Worm (Caenorhabditis elegans) whole organism, young adult: Measurements from ENCODE around the gene Y54G2A.77.

Experiments used
- B0336.3 ChIP-seq: fragments of 200-800 bp; sonication (Bioruptor generic); IDR thresholded peaks from 2 replicates; pipeline ENCODE4 v1.3.6; 2022; ENCODE audit warnings: missing genetic modification characterization, missing compliant biosample characterization
- D2030.7 ChIP-seq: fragments of 200-800 bp; sonication (Bioruptor generic); IDR thresholded peaks from 2 replicates; pipeline ENCODE4 v1.3.6; 2022; ENCODE audit warnings: missing genetic modification reagents, missing genetic modification characterization, missing compliant biosample characterization
- F33H1.4 ChIP-seq: fragments of 200-800 bp; sonication (Bioruptor generic); IDR thresholded peaks from 2 replicates; pipeline ENCODE4 v1.3.6; 2022; ENCODE audit warnings: missing genetic modification reagents, missing genetic modification characterization, missing compliant biosample characterization
- F57C9.4 ChIP-seq: sonication (generic microtip); optimal IDR thresholded peaks from 2 replicates; lab custom pipeline; 2017; ENCODE audit warnings: mild to moderate bottlenecking, missing genetic modification characterization, missing compliant biosample characterization
- Y79H2A.3 ChIP-seq: fragments of 200-800 bp; sonication (Bioruptor generic); conservative IDR thresholded peaks from 2 replicates; pipeline ENCODE4 v1.3.6; 2022; ENCODE audit warnings: missing genetic modification reagents, missing genetic modification characterization, missing compliant biosample characterization
- ceh-100 ChIP-seq: fragments of 200-800 bp; sonication (Bioruptor generic); IDR thresholded peaks from 2 replicates; pipeline ENCODE4 v1.3.6; 2022; ENCODE audit warnings: missing genetic modification reagents, missing genetic modification characterization, missing compliant biosample characterization
- ceh-91 ChIP-seq: fragments of 200-800 bp; sonication (Bioruptor generic); IDR thresholded peaks from 2 replicates; pipeline ENCODE4 v1.3.6; 2022; ENCODE audit warnings: missing genetic modification reagents, missing genetic modification characterization, missing compliant biosample characterization
- dox-1 ChIP-seq: fragments of 200-800 bp; sonication (Bioruptor generic); IDR thresholded peaks from 2 replicates; pipeline ENCODE4 v1.3.6; 2022; ENCODE audit warnings: missing genetic modification reagents, missing genetic modification characterization, missing compliant biosample characterization
- dpl-1 ChIP-seq: fragments of 150-350 bp; optimal IDR thresholded peaks from 2 replicates; lab custom pipeline; 2014; ENCODE audit warnings: missing biosample characterization, missing genetic modification reagents, missing genetic modification characterization
- efl-1 ChIP-seq: fragments of 150-350 bp; optimal IDR thresholded peaks from 2 replicates; lab custom pipeline; 2014; ENCODE audit warnings: missing biosample characterization, missing genetic modification reagents, missing genetic modification characterization
- ekl-4 ChIP-seq: fragments of 200-800 bp; sonication (Bioruptor generic); IDR thresholded peaks from 2 replicates; pipeline ENCODE4 v1.3.6; 2022; ENCODE audit warnings: missing genetic modification reagents, missing genetic modification characterization, missing compliant biosample characterization
- fkh-3 ChIP-seq: sonication (generic microtip); optimal IDR thresholded peaks from 2 replicates; lab custom pipeline; 2016; ENCODE audit warnings: mild to moderate bottlenecking, missing genetic modification characterization, missing compliant biosample characterization
- gei-17 ChIP-seq: fragments of 200-800 bp; sonication (Bioruptor generic); optimal IDR thresholded peaks from 2 replicates; lab custom pipeline; 2018; ENCODE audit warnings: mild to moderate bottlenecking, missing genetic modification characterization, missing compliant biosample characterization
- hmg-1.2 ChIP-seq: fragments of 200-800 bp; sonication (Bioruptor generic); IDR thresholded peaks from 2 replicates; pipeline ENCODE4 v1.3.6; 2022; ENCODE audit warnings: missing genetic modification reagents, missing genetic modification characterization, missing compliant biosample characterization
- hmg-20 ChIP-seq: fragments of 200-800 bp; sonication (Bioruptor generic); IDR thresholded peaks from 2 replicates; pipeline ENCODE4 v1.3.6; 2022; ENCODE audit warnings: missing genetic modification reagents, missing genetic modification characterization, missing compliant biosample characterization
- hrde-1 ChIP-seq: sonication (generic microtip); optimal IDR thresholded peaks from 2 replicates; lab custom pipeline; 2016; ENCODE audit warnings: missing genetic modification characterization, mild to moderate bottlenecking, missing compliant biosample characterization, moderate library complexity, missing genotype, missing genetic modification reagents, borderline replicate concordance
- hsf-1 ChIP-seq: fragments of 200-800 bp; sonication (Bioruptor generic); IDR thresholded peaks from 2 replicates; pipeline ENCODE4 v1.3.6; 2022; ENCODE audit warnings: missing genetic modification reagents, missing genetic modification characterization, missing compliant biosample characterization
- lin-35 ChIP-seq, 3 experiments: fragments of 150-350 bp in 2 of 3; sonication (generic microtip) in 1 of 3; optimal IDR thresholded peaks; 2 replicates each; lab custom pipeline; 2014 to 2018; ENCODE audit warnings: missing biosample characterization in 3 of 3, missing genetic modification characterization in 3 of 3, missing genetic modification reagents in 3 of 3
- lin-54 ChIP-seq: fragments of 200-800 bp; sonication (Bioruptor generic); optimal IDR thresholded peaks from 2 replicates; lab custom pipeline; 2018; ENCODE audit warnings: mild to moderate bottlenecking, missing genetic modification characterization, missing compliant biosample characterization
- lsl-1 ChIP-seq: fragments of 200-800 bp; sonication (Bioruptor generic); optimal IDR thresholded peaks from 2 replicates; lab custom pipeline; 2018; ENCODE audit warnings: mild to moderate bottlenecking, missing genetic modification characterization, moderate library complexity, missing compliant biosample characterization
- madf-6 ChIP-seq: fragments of 200-800 bp; sonication (Bioruptor generic); IDR thresholded peaks from 2 replicates; pipeline ENCODE4 v1.3.6; 2022; ENCODE audit warnings: missing genetic modification reagents, missing genetic modification characterization, missing compliant biosample characterization
- madf-8 ChIP-seq: fragments of 200-800 bp; sonication (Bioruptor generic); conservative IDR thresholded peaks from 2 replicates; pipeline ENCODE4 v1.3.6; 2022; ENCODE audit warnings: missing genetic modification reagents, missing genetic modification characterization, missing compliant biosample characterization
- mcd-1 ChIP-seq: fragments of 200-800 bp; sonication (Bioruptor generic); IDR thresholded peaks from 2 replicates; pipeline ENCODE4 v1.3.6; 2022; ENCODE audit warnings: missing genetic modification reagents, missing genetic modification characterization, missing compliant biosample characterization
- mes-4 ChIP-seq: sonication (generic microtip); optimal IDR thresholded peaks from 2 replicates; lab custom pipeline; 2016; ENCODE audit warnings: missing genotype, missing genetic modification characterization, missing compliant biosample characterization
- nfya-1 ChIP-seq: sonication (generic microtip); optimal IDR thresholded peaks from 2 replicates; lab custom pipeline; 2017; ENCODE audit warnings: antibody characterized with exemption, missing compliant biosample characterization, missing genetic modification characterization, borderline replicate concordance; ENCODE audit not compliant: insufficient read depth
- nfyb-1 ChIP-seq: fragments of 200-800 bp; sonication (Bioruptor generic); IDR thresholded peaks from 2 replicates; pipeline ENCODE4 v1.3.6; 2022; ENCODE audit warnings: missing genetic modification reagents, missing genetic modification characterization, missing compliant biosample characterization
- pbrm-1 ChIP-seq: fragments of 200-800 bp; sonication (Bioruptor generic); IDR thresholded peaks from 2 replicates; pipeline ENCODE4 v1.3.6; 2022; ENCODE audit warnings: missing genetic modification reagents, missing genetic modification characterization, missing compliant biosample characterization
- rcor-1 ChIP-seq: fragments of 200-800 bp; sonication (Bioruptor generic); IDR thresholded peaks from 2 replicates; pipeline ENCODE4 v1.3.6; 2022; ENCODE audit warnings: missing genetic modification reagents, missing genetic modification characterization, missing compliant biosample characterization
- snpc-3.4 ChIP-seq: sonication (generic microtip); optimal IDR thresholded peaks from 2 replicates; lab custom pipeline; 2017; ENCODE audit warnings: missing genetic modification characterization, mild to moderate bottlenecking, missing compliant biosample characterization, antibody characterized with exemption, moderate library complexity, missing genotype, missing genetic modification reagents
- snpc-4 ChIP-seq, 5 experiments: fragments of 150-350 bp in 1 of 5; sonication (generic microtip) in 4 of 5; optimal IDR thresholded peaks; 2 replicates each; lab custom pipeline; 2014 to 2018; ENCODE audit warnings: missing genetic modification characterization in 5 of 5, missing biosample characterization in 3 of 5, antibody characterized with exemption in 2 of 5, mild to moderate bottlenecking in 2 of 5, missing compliant biosample characterization in 2 of 5, missing genotype in 2 of 5, moderate library complexity in 2 of 5, missing genetic modification reagents in 1 of 5
- tbp1 ChIP-seq: fragments of 200-800 bp; sonication (Bioruptor generic); optimal IDR thresholded peaks from 2 replicates; lab custom pipeline; 2018; ENCODE audit warnings: mild to moderate bottlenecking, missing genetic modification characterization, missing compliant biosample characterization
- tbx-9 ChIP-seq: sonication (generic microtip); optimal IDR thresholded peaks from 2 replicates; lab custom pipeline; 2016; ENCODE audit warnings: borderline replicate concordance, missing genetic modification characterization, inconsistent platforms, missing compliant biosample characterization
- tlf-1 ChIP-seq: fragments of 200-800 bp; sonication (Bioruptor generic); optimal IDR thresholded peaks from 2 replicates; lab custom pipeline; 2018; ENCODE audit warnings: mild to moderate bottlenecking, missing genetic modification characterization, missing compliant biosample characterization
- unc-130 ChIP-seq: sonication (generic microtip); optimal IDR thresholded peaks from 2 replicates; lab custom pipeline; 2016; ENCODE audit warnings: missing genetic modification reagents, missing genetic modification characterization, missing compliant biosample characterization
- xnd-1 ChIP-seq: sonication (generic microtip); optimal IDR thresholded peaks from 2 replicates; lab custom pipeline; 2016; ENCODE audit warnings: missing genotype, missing genetic modification reagents, missing genetic modification characterization, missing compliant biosample characterization
- ztf-28 ChIP-seq: fragments of 200-800 bp; sonication (Bioruptor generic); IDR thresholded peaks from 2 replicates; pipeline ENCODE4 v1.3.6; 2022; ENCODE audit warnings: missing genetic modification reagents, missing genetic modification characterization, missing compliant biosample characterization

Y54G2A.77 gene

DNA sequence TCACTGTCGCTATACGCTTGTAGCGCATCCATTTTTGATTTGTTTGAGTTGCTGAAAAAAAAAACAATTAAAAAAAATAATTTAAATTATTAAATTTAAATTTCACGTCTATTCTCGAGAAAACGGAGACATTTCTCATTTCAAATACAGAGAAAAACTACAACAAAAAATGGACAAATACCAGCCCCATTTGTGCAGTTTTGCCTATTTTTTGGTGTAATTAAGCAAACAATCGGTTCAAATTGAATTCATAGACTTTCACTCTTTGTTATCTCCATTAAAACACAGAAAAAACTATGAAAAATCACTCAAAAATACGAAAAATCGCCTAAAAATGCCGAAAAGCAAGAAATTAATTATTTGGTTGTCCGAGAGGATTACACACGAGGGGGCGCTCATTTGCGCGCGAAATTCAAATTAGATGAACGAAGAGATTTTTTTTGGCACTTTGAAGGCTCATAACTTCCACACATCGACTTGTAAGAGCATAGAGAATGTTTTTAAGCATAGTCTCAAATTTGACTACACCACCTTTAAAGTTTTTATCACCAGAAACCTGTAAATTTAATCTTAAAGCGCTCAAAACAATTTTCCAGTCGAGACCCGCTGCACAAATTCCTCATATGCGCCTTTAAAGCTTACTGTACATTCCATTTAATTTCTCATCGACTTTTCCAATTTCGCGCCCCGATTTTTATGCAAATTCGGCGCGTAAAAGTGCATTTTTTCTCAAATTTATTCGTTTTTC, 20.5 kb downstream of the Y54G2A.77 start, which contains the start of gene Y54G2A.12:
Gene Y54G2A.12 (minus strand): TSS at position 51 of the 748 bp plus-strand sequence.
- TF ChIP-seq lin-35 (GFP tag; optimal IDR thresholded peaks at IDR 0.05; lab: Kevin White, UChicago): peak in 1 of 3 experiments; percentile 17
- TF ChIP-seq ekl-4 (GFP tag; lab: Robert Waterston, UW): peak; percentile 70; the same call in 1 of the 2 replicates
- TF ChIP-seq hsf-1 (GFP tag; lab: Robert Waterston, UW): peak; percentile 76
- TF ChIP-seq unc-130 (GFP tag; lab: Kevin White, UChicago): peak; percentile 12
- TF ChIP-seq nfyb-1 (GFP tag; lab: Robert Waterston, UW): 0 out of 2 replicates have a peak, but pooled peaks have one; percentile 23
- peak; percentile 32; the same call in 1 of the 2 replicates for TF ChIP-seq rcor-1 (GFP tag; lab: Robert Waterston, UW)
- peak; percentile 89 for TF ChIP-seq lin-54
- TF ChIP-seq fkh-3 (tag; lab: Kevin White, UChicago): no peak
- TF ChIP-seq hmg-20 (GFP tag; lab: Robert Waterston, UW): no peak
- TF ChIP-seq nfya-1 (tag; lab: Kevin White, UChicago): no peak
- TF ChIP-seq madf-6 (GFP tag; lab: Robert Waterston, UW): peak; percentile 96
- TF ChIP-seq tbp1 (GFP tag; lab: Kevin White, UChicago): peak; percentile 38
- TF ChIP-seq ceh-91 (GFP tag; lab: Robert Waterston, UW): peak; percentile 88
- peak; percentile 76 for TF ChIP-seq B0336.3 (GFP tag; lab: Robert Waterston, UW)
- peak; percentile 42 for TF ChIP-seq mcd-1 (GFP tag; lab: Robert Waterston, UW)
- 0 out of 2 replicates have a peak, but pooled peaks have one; percentile 27 for TF ChIP-seq pbrm-1
- peak; percentile 88 for TF ChIP-seq madf-8
- TF ChIP-seq Y79H2A.3 (GFP tag; lab: Robert Waterston, UW): 0 out of 2 replicates have a peak, but pooled peaks have one; percentile 11
- TF ChIP-seq snpc-3.4 (tag; lab: Kevin White, UChicago): peak; percentile 53
- TF ChIP-seq xnd-1 (tag; lab: Kevin White, UChicago): peak; percentile 97
- no peak for TF ChIP-seq gei-17
- 0 out of 2 replicates have a peak, but pooled peaks have one; percentile 19 for TF ChIP-seq ceh-100 (GFP tag; lab: Robert Waterston, UW)
- peak; percentile 92 for TF ChIP-seq lsl-1 (GFP tag; lab: Kevin White, UChicago)
- TF ChIP-seq dpl-1 (GFP tag; lab: Kevin White, UChicago): peak; percentile 69
- peak; percentile 44; the same call in 1 of the 2 replicates for TF ChIP-seq hmg-1.2 (GFP tag; lab: Robert Waterston, UW)
- TF ChIP-seq ztf-28: 0 out of 2 replicates have a peak, but pooled peaks have one; percentile 66
- no peak for TF ChIP-seq F57C9.4
- peak; percentile 19 for TF ChIP-seq hrde-1
- TF ChIP-seq dox-1 (GFP tag; lab: Robert Waterston, UW): peak; percentile 83
- peak; percentile 89 for TF ChIP-seq D2030.7 (GFP tag; lab: Robert Waterston, UW)
- no peak for TF ChIP-seq mes-4 (tag; lab: Kevin White, UChicago)
- TF ChIP-seq efl-1 (GFP tag; lab: Kevin White, UChicago): peak; percentile 94
- TF ChIP-seq snpc-4 (GFP tag; optimal IDR thresholded peaks at IDR 0.05; lab: Kevin White, UChicago): no peak
- TF ChIP-seq snpc-4 (tag; optimal IDR thresholded peaks at IDR 0.05; lab: Kevin White, UChicago): peak in 1 of 4 experiments; percentile 11
- peak; percentile 53 for TF ChIP-seq tlf-1 (GFP tag; lab: Kevin White, UChicago)
- TF ChIP-seq tbx-9 (tag; lab: Kevin White, UChicago): no peak
- TF ChIP-seq F33H1.4 (GFP tag; lab: Robert Waterston, UW): peak; percentile 93
